Worm (Caenorhabditis elegans) whole organism, mixed stage, embryonic: ENCODE results near the gene nas-11.

Experiments used
- ceh-39 ChIP-seq: fragments of 150-350 bp; optimal IDR thresholded peaks from 2 replicates; lab custom pipeline; 2014; ENCODE audit warnings: missing biosample characterization, missing genetic modification characterization
- ceh-43 ChIP-seq: fragments of 200-800 bp; sonication (Bioruptor generic); optimal IDR thresholded peaks from 2 replicates; lab custom pipeline; 2018; ENCODE audit warnings: mild to moderate bottlenecking, missing genetic modification characterization, moderate library complexity, missing compliant biosample characterization
- cnd-1 ChIP-seq: fragments of 200-800 bp; sonication (Bioruptor generic); optimal IDR thresholded peaks from 2 replicates; lab custom pipeline; 2018; ENCODE audit warnings: mild to moderate bottlenecking, missing genetic modification characterization, missing compliant biosample characterization
- flh-1 ChIP-seq: fragments of 200-800 bp; sonication (Bioruptor generic); optimal IDR thresholded peaks from 2 replicates; lab custom pipeline; 2018; ENCODE audit warnings: mild to moderate bottlenecking, missing genetic modification characterization, moderate library complexity, missing compliant biosample characterization
- mep-1 ChIP-seq: fragments of 150-350 bp; optimal IDR thresholded peaks from 2 replicates; lab custom pipeline; 2017; ENCODE audit warnings: missing biosample characterization, missing genetic modification reagents, missing genetic modification characterization, inconsistent platforms
- mls-2 ChIP-seq: sonication (generic microtip); optimal IDR thresholded peaks from 2 replicates; lab custom pipeline; 2016; ENCODE audit warnings: mild to moderate bottlenecking, missing genetic modification characterization, moderate library complexity, missing compliant biosample characterization
- nhr-12 ChIP-seq: fragments of 150-350 bp; optimal IDR thresholded peaks from 2 replicates; lab custom pipeline; 2014; ENCODE audit warnings: missing biosample characterization, missing genetic modification characterization
- nhr-28 ChIP-seq: fragments of 150-350 bp; optimal IDR thresholded peaks from 2 replicates; lab custom pipeline; 2014; ENCODE audit warnings: missing biosample characterization, missing genetic modification characterization
- nhr-76 ChIP-seq: sonication (generic microtip); optimal IDR thresholded peaks from 2 replicates; lab custom pipeline; 2017; ENCODE audit warnings: missing biosample characterization, missing genetic modification characterization
- sem-2 ChIP-seq: fragments of 200-800 bp; sonication (Bioruptor generic); optimal IDR thresholded peaks from 2 replicates; lab custom pipeline; 2018; ENCODE audit warnings: mild to moderate bottlenecking, missing genetic modification characterization, missing compliant biosample characterization
- sptf-1 ChIP-seq: sonication (generic microtip); optimal IDR thresholded peaks from 2 replicates; lab custom pipeline; 2017; ENCODE audit warnings: mild to moderate bottlenecking, missing genetic modification characterization, moderate library complexity, missing compliant biosample characterization
- unc-62 ChIP-seq: fragments of 150-350 bp; optimal IDR thresholded peaks from 2 replicates; lab custom pipeline; 2014; ENCODE audit warnings: missing biosample characterization, missing genetic modification reagents, missing genetic modification characterization
- ztf-11 ChIP-seq: fragments of 150-350 bp; optimal IDR thresholded peaks from 2 replicates; lab custom pipeline; 2014; ENCODE audit warnings: missing biosample characterization, missing genetic modification characterization

DNA sequence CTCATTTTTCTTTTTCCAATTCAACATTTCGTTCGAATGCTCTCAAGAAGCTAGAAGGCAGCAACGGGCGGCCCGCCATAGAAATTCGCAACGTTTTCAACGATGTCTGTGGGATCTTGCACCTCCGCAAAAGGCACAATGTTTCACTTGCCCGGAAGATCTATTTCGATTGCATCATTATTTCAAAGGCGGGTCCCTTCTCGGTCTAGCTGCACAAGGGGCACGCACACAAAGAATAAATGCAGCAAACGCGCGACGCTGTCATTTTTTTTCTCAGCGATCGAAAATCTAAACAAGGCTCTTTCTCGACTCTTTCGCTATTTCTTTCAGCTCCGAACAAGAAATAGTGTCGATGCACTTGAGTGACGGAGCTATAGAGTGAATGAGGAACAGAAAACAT is 31.6 kb downstream of the nas-11 start:
- TF ChIP-seq nhr-76 (tag; lab: Kevin White, UChicago) (no peak), nhr-12 (tag; lab: Kevin White, UChicago) (no peak), nhr-28 (no peak), cnd-1 (tag; lab: Kevin White, UChicago) (no peak), sem-2 (GFP tag; lab: Kevin White, UChicago) (no peak), ceh-43 (GFP tag; lab: Kevin White, UChicago) (no peak), mep-1 (tag; lab: Kevin White, UChicago) (no peak), ztf-11 (tag; lab: Kevin White, UChicago) (no peak), sptf-1 (tag; lab: Kevin White, UChicago) (no peak), unc-62 (GFP tag; lab: Kevin White, UChicago) (no peak), ceh-39 (tag; lab: Kevin White, UChicago) (no peak), mls-2 (tag; lab: Kevin White, UChicago) (no peak), flh-1 (GFP tag; lab: Kevin White, UChicago) (no peak)
